Fruit fly (Drosophila melanogaster): ENCODE data around the gene CG14963.

CG14963 gene

DNA sequence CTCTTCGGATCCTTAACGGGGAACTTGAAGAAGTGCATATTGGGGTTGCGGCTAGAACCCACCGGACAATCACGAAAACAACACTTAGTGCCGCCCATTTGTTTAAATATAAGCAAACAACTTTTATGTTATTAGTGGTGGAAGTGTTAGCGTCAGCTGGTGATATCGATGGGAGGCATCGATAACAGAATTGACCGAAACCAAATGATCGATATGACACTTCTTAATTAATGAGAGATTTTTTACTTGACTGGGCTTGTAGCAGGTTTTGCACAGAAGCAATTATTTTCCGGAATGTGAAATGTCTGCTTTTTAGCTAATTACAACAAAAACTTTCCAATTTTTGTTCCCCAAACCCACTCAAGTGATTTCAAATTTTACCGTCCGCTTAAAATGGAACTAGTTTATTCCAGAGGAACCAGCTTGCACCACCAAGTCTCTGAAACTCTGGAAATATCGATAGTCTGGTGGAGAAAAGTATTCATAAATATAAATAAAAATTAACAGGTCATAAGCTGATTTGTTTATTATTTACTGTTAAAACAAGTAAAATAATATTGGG lies 20.1 kb upstream of the CG14963 start, which contains the start of gene CG14965 (continued):
- TF ChIP-seq fru (optimal IDR thresholded peaks at IDR 0.05) (no peak), Bgb (GFP tag; IDR thresholded peaks at IDR 0.05; ENCODE audit: partially characterized antibody) (peak; percentile 89), CG2129 (GFP tag; IDR thresholded peaks at IDR 0.05; ENCODE audit: partially characterized antibody) (peak; percentile 86), bcd (GFP tag; optimal IDR thresholded peaks at IDR 0.05) (no peak), CG15514 (GFP tag; optimal IDR thresholded peaks at IDR 0.05) (peak; percentile 99), CG17568 (GFP tag; optimal IDR thresholded peaks at IDR 0.05) (no peak), HmgZ (tag; optimal IDR thresholded peaks at IDR 0.05) (no peak), BEAF-32 (GFP tag; optimal IDR thresholded peaks at IDR 0.05) (peak; percentile 95), eyg (GFP tag; optimal IDR thresholded peaks at IDR 0.05) (no peak), Dll (GFP tag; IDR thresholded peaks at IDR 0.05; ENCODE audit: partially characterized antibody) (peak; percentile 97), CG7963 (GFP tag; IDR thresholded peaks at IDR 0.05; ENCODE audit: partially characterized antibody) (peak; percentile 72), unc-4 (GFP tag; IDR thresholded peaks at IDR 0.05; ENCODE audit: partially characterized antibody) (peak; percentile 95), CG16779 (GFP tag; IDR thresholded peaks at IDR 0.05) (no peak), CG42726 (GFP tag; IDR thresholded peaks at IDR 0.05; ENCODE audit: partially characterized antibody) (peak; percentile 27; the same call in 1 of the 2 replicates), nerfin-2 (GFP tag; IDR thresholded peaks at IDR 0.05; ENCODE audit: partially characterized antibody) (peak; percentile 90), ATbp (GFP tag; optimal IDR thresholded peaks at IDR 0.05) (no peak), Poxn (GFP tag; IDR thresholded peaks at IDR 0.05) (no peak), CG3065 (GFP tag; optimal IDR thresholded peaks at IDR 0.05) (no peak), Mrtf (GFP tag; IDR thresholded peaks at IDR 0.05) (no peak), CG14441 (GFP tag; IDR thresholded peaks at IDR 0.05) (peak; percentile 36; the same call in 1 of the 2 replicates), sens (GFP tag) (no peak), CG11723 (GFP tag; optimal IDR thresholded peaks at IDR 0.05) (no peak), Ets65A (GFP tag) (peak; percentile 73), Adf1 (GFP tag; IDR thresholded peaks at IDR 0.05) (no peak), CG2116 (GFP tag; optimal IDR thresholded peaks at IDR 0.05) (peak; percentile 80), gsb-n (tag; optimal IDR thresholded peaks at IDR 0.05) (no peak), hbn (GFP tag; IDR thresholded peaks at IDR 0.05; ENCODE audit: partially characterized antibody) (peak; percentile 86), CG2199 (GFP tag; IDR thresholded peaks at IDR 0.05) (no peak), CG12744 (GFP tag; optimal IDR thresholded peaks at IDR 0.05) (no peak), Dp (GFP tag; optimal IDR thresholded peaks at IDR 0.05) (peak; percentile 81), Chrac-16 (GFP tag; optimal IDR thresholded peaks at IDR 0.05) (no peak), CG6272 (GFP tag; IDR thresholded peaks at IDR 0.05) (peak; percentile 30; the same call in 1 of the 2 replicates), pzg (GFP tag; optimal IDR thresholded peaks at IDR 0.05) (peak; percentile 64), CoRest (tag; optimal IDR thresholded peaks at IDR 0.05) (no peak), CG3847 (GFP tag; IDR thresholded peaks at IDR 0.05) (no peak), sna (GFP tag; IDR thresholded peaks at IDR 0.05; ENCODE audit: partially characterized antibody) (peak; percentile 95), CG32772 (GFP tag; IDR thresholded peaks at IDR 0.05) (no peak), lab (GFP tag; optimal IDR thresholded peaks at IDR 0.05) (no peak), Opbp (GFP tag; IDR thresholded peaks at IDR 0.05; ENCODE audit: partially characterized antibody) (peak; percentile 82; the same call in 2 of the 3 replicates), Hr3 (GFP tag; optimal IDR thresholded peaks at IDR 0.05) (no peak), Nf-YA (GFP tag; IDR thresholded peaks at IDR 0.05) (no peak), CG4424 (GFP tag; optimal IDR thresholded peaks at IDR 0.05) (no peak), Doc3 (GFP tag; IDR thresholded peaks at IDR 0.05; ENCODE audit: partially characterized antibody) (peak; percentile 90), CG16813 (GFP tag; IDR thresholded peaks at IDR 0.05; ENCODE audit: partially characterized antibody) (peak; percentile 90), CG14860 (GFP tag; IDR thresholded peaks at IDR 0.05; ENCODE audit: partially characterized antibody) (peak; percentile 87), mam (GFP tag; optimal IDR thresholded peaks at IDR 0.05) (peak; percentile 13), HLH4C (GFP tag; IDR thresholded peaks at IDR 0.05; ENCODE audit: partially characterized antibody) (peak; percentile 91), Sry-δ (GFP tag; optimal IDR thresholded peaks at IDR 0.05) (peak; percentile 95), kay (GFP tag; optimal IDR thresholded peaks at IDR 0.05) (no peak)
